Fruit fly (Drosophila melanogaster): Measurements from ENCODE around the gene Gr10b.
A peak's percentile ranks its signal among the peaks of the same experiment; 100 is the strongest.

The Gr10b gene

dm6 chrX:11427282-11427689 lies 14.3 kb upstream of the Gr10b start (continued):
- TF ChIP-seq Trl (optimal IDR thresholded peaks at IDR 0.05), result no peak
- no peak for TF ChIP-seq Trl (GFP tag; optimal IDR thresholded peaks at IDR 0.05)
- no peak for TF ChIP-seq peb (GFP tag; IDR thresholded peaks at IDR 0.05)
- TF ChIP-seq salm (tag; optimal IDR thresholded peaks at IDR 0.05), result peak; percentile 23
- TF ChIP-seq maf-S (GFP tag; optimal IDR thresholded peaks at IDR 0.05), result no peak
- no peak for TF ChIP-seq sqz (GFP tag; optimal IDR thresholded peaks at IDR 0.05)
- no peak for TF ChIP-seq CkIIα-i1 (GFP tag; IDR thresholded peaks at IDR 0.05)
- TF ChIP-seq croc (GFP tag; conservative IDR thresholded peaks at IDR 0.05), result no peak
- TF ChIP-seq Six4 (GFP tag; optimal IDR thresholded peaks at IDR 0.05), result no peak
- TF ChIP-seq CG6791 (GFP tag; IDR thresholded peaks at IDR 0.05; ENCODE audit: partially characterized antibody), result no peak
- no peak for TF ChIP-seq pnt (GFP tag; optimal IDR thresholded peaks at IDR 0.05)
- TF ChIP-seq hkb (optimal IDR thresholded peaks at IDR 0.05), result no peak
- 0 out of 2 replicates have a peak, but pooled peaks have one; percentile 30 for TF ChIP-seq hkb (GFP tag; IDR thresholded peaks at IDR 0.05)
- no peak for TF ChIP-seq crc (GFP tag; optimal IDR thresholded peaks at IDR 0.05)
- no peak for TF ChIP-seq ttk (GFP tag; IDR thresholded peaks at IDR 0.05)
- TF ChIP-seq HmgZ (tag; optimal IDR thresholded peaks at IDR 0.05), result peak; percentile 42
- TF ChIP-seq CG13296 (GFP tag; optimal IDR thresholded peaks at IDR 0.05), result peak; percentile 61
- TF ChIP-seq Scr (GFP tag; IDR thresholded peaks at IDR 0.05; ENCODE audit: partially characterized antibody), result no peak
- no peak for TF ChIP-seq CG7271 (tag; optimal IDR thresholded peaks at IDR 0.05)
- peak; percentile 48 for TF ChIP-seq Xrp1 (GFP tag; IDR thresholded peaks at IDR 0.05)
- no peak for TF ChIP-seq Ets65A (GFP tag)
- TF ChIP-seq CG16779 (GFP tag; IDR thresholded peaks at IDR 0.05), result no peak
- TF ChIP-seq CG6854 (GFP tag; optimal IDR thresholded peaks at IDR 0.05), result no peak
- peak in 1 of 2 experiments; percentile 52 for TF ChIP-seq Pdp1 (GFP tag; optimal IDR thresholded peaks at IDR 0.05)
- no peak for TF ChIP-seq seq (GFP tag; IDR thresholded peaks at IDR 0.05)
- TF ChIP-seq zf30C (GFP tag; optimal IDR thresholded peaks at IDR 0.05), result no peak
- no peak for TF ChIP-seq nmo (GFP tag; optimal IDR thresholded peaks at IDR 0.05)
- no peak for TF ChIP-seq fu2 (GFP tag; optimal IDR thresholded peaks at IDR 0.05)
- peak; percentile 41 for TF ChIP-seq CG3407 (GFP tag; optimal IDR thresholded peaks at IDR 0.05)
- no peak for TF ChIP-seq pum (GFP tag; optimal IDR thresholded peaks at IDR 0.05)
- peak; percentile 81 for TF ChIP-seq CG10543 (GFP tag; optimal IDR thresholded peaks at IDR 0.05)
- TF ChIP-seq Xbp1 (GFP tag; optimal IDR thresholded peaks at IDR 0.05), result no peak
- TF ChIP-seq CG4328 (GFP tag; optimal IDR thresholded peaks at IDR 0.05), result peak; percentile 54
- TF ChIP-seq sob (GFP tag; IDR thresholded peaks at IDR 0.05), result no peak
- TF ChIP-seq Dad (GFP tag; optimal IDR thresholded peaks at IDR 0.05), result no peak
- TF ChIP-seq Mes4 (GFP tag; optimal IDR thresholded peaks at IDR 0.05), result no peak
- TF ChIP-seq Sry-δ (GFP tag; optimal IDR thresholded peaks at IDR 0.05), result no peak
- TF ChIP-seq Hmr (GFP tag; optimal IDR thresholded peaks at IDR 0.05), result peak; percentile 58
- TF ChIP-seq Hr51 (GFP tag; optimal IDR thresholded peaks at IDR 0.05), result no peak
- TF ChIP-seq fd102C (GFP tag; optimal IDR thresholded peaks at IDR 0.05), result no peak
- peak; percentile 20 for TF ChIP-seq CG15696 (tag; optimal IDR thresholded peaks at IDR 0.05)
- no peak for TF ChIP-seq Lpt (GFP tag; optimal IDR thresholded peaks at IDR 0.05)
- no peak for TF ChIP-seq HLH4C (GFP tag; IDR thresholded peaks at IDR 0.05; ENCODE audit: partially characterized antibody)
- peak; percentile 33 for TF ChIP-seq Jarid2 (GFP tag; optimal IDR thresholded peaks at IDR 0.05)
- TF ChIP-seq CG7786 (GFP tag; optimal IDR thresholded peaks at IDR 0.05), result no peak
- no peak for TF ChIP-seq Dip3 (GFP tag; optimal IDR thresholded peaks at IDR 0.05)
- no peak for TF ChIP-seq B-H1 (GFP tag; IDR thresholded peaks at IDR 0.05)
- TF ChIP-seq CG10274 (GFP tag; optimal IDR thresholded peaks at IDR 0.05), result peak; percentile 10
- TF ChIP-seq ewg (GFP tag; optimal IDR thresholded peaks at IDR 0.05), result no peak
- TF ChIP-seq luna (GFP tag; optimal IDR thresholded peaks at IDR 0.05), result no peak
- no peak for TF ChIP-seq Neu2 (GFP tag; optimal IDR thresholded peaks at IDR 0.05; ENCODE audit: borderline replicate concordance)
- TF ChIP-seq CG18011 (GFP tag; optimal IDR thresholded peaks at IDR 0.05), result no peak
